Worm (Caenorhabditis elegans): Measurements from ENCODE around the gene malt-1.

Gene malt-1

DNA sequence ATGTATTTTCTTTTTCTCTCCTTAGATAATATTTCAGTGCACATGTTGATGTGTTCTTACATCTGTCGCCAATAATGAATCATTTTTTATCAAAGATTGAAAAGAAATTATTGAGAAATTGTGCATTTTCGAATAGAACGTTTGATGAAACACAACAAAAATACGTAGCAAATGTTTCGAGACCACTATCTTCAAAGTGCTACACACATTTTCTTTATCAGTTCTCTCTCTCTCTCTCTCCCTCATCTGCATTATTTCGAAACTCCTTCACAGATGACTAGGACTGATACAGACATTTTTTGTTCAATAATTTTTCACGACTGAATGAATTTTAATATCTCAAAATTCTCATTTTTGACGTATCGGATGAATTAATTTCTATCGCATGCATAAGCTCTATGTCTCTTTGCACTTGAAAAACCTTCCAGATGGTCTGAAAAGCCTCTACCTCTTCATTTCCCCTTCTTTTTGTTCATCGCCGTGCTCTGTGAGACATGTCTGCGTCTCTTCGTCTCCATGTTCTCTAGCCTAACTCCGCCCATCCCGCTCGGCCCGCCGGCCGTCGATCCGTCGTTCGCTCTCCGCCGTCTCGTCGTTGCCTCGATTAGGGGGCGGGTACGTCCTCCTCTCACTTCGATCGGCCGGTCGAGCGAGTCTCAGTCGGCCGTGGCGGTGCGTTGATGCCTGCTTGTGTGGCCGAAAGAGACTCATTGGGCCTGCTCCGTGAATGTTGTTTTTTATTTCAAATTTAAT lies 7.6 kb downstream of the malt-1 start:
- no peak for TF ChIP-seq nhr-12 (tag; optimal IDR thresholded peaks at IDR 0.05)
- peak; percentile 92 for TF ChIP-seq lin-39 (tag; optimal IDR thresholded peaks at IDR 0.05)
- TF ChIP-seq hmg-11 (tag; optimal IDR thresholded peaks at IDR 0.05), result peak; percentile 49
- no peak for TF ChIP-seq ceh-9 (tag; optimal IDR thresholded peaks at IDR 0.05)
- TF ChIP-seq elt-2 (tag; optimal IDR thresholded peaks at IDR 0.05), result peak; percentile 70
- TF ChIP-seq ztf-4 (tag; optimal IDR thresholded peaks at IDR 0.05), result no peak
- no peak for TF ChIP-seq elt-3 (tag; optimal IDR thresholded peaks at IDR 0.05)
- TF ChIP-seq zag-1 (tag; optimal IDR thresholded peaks at IDR 0.05), result no peak
- TF ChIP-seq nfya-1 (tag; optimal IDR thresholded peaks at IDR 0.05; ENCODE audit: insufficient read depth), result peak; percentile 57
- TF ChIP-seq unc-39 (tag; optimal IDR thresholded peaks at IDR 0.05), result no peak
- no peak for TF ChIP-seq skn-1 (tag; optimal IDR thresholded peaks at IDR 0.05)
- no peak for TF ChIP-seq daf-12 (tag; optimal IDR thresholded peaks at IDR 0.05)
- no peak for TF ChIP-seq ztf-11 (tag; optimal IDR thresholded peaks at IDR 0.05)
- TF ChIP-seq pqm-1 (tag; optimal IDR thresholded peaks at IDR 0.05), result peak; percentile 11
- no peak for TF ChIP-seq snpc-4 (tag; optimal IDR thresholded peaks at IDR 0.05)

- TF ChIP-seq mml-1 (tag; optimal IDR thresholded peaks at IDR 0.05), result no peak
- peak; percentile 22 for TF ChIP-seq nhr-11 (tag; optimal IDR thresholded peaks at IDR 0.05)
Measured at ce11 chrII:6941520-6941919, 9.6 kb downstream of the malt-1 start.

DNA sequence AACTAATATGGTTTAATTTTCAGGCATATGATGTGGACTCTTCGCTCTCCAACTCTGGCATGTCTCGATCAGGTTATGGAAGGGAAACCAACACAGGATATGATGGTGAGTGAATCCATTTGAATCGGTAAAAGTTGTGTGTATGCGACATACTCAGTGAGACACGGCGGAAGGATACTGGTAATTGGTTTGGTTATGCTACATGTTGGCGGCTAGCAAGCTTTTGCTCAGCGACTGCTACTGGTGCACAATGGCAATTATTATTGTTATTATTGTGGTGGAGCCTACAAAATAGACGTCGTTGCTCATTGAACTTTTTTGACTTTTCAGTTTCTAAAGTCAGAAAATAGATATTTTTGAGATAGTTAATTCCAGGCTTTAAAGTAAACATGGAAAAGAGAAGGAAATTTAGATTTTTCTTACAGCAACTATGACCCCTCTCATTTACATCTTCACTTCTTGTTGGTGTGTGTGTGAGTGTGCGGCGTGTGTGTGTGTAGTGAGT lies 10.3 kb downstream of the malt-1 start:
- TF ChIP-seq nhr-11 (tag; optimal IDR thresholded peaks at IDR 0.05) (peak; percentile 44), pqm-1 (tag; optimal IDR thresholded peaks at IDR 0.05) (no peak), fos-1 (tag; optimal IDR thresholded peaks at IDR 0.05) (no peak), nhr-43 (tag; optimal IDR thresholded peaks at IDR 0.05; ENCODE audit: poor library complexity, severe bottlenecking) (no peak), snpc-4 (tag; optimal IDR thresholded peaks at IDR 0.05) (no peak), egl-5 (tag; optimal IDR thresholded peaks at IDR 0.05) (peak; percentile 42)

DNA sequence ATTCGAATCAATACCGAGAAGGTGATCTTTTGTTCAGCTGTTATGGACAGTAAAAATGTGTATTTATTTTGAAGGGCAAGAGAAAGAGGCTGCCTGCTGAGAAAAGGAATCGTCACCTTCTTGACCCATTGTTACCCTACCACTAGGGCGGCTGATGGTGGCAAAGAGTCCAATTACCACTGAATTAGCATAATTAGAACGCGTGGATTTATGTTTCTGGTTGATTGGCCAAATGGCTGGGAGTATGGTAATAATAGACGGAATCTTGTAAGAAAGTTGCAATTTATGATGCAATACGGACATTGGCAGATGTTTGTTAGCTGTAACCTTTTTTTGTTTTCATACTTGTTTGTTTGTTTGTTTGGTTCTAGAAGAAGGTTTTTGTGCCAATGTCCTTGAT lies 11.2 kb downstream of the malt-1 start:
- TF ChIP-seq aly-2 (tag; optimal IDR thresholded peaks at IDR 0.05), result no peak

DNA sequence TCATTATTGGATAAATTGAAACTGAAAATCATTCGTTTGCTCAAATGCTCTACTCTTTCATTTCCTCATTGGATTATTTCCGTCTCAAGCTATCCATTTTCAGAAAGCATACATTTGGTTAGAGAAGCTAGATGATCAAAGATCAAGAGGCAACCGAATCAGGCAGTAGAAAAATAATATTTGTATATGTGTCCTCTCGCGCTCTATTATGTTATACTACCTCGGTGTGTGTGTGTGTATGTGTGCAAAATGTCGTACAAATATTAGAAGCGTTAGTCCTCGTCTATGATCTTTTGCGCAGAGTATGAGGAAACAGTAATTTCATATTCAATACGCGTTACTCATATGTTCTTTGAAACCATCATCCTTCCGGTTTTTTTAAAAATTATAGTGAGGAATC lies 14.0 kb downstream of the malt-1 start:
- TF ChIP-seq ceh-28 (tag; optimal IDR thresholded peaks at IDR 0.05), result peak; percentile 2
- TF ChIP-seq ceh-16 (tag; optimal IDR thresholded peaks at IDR 0.05), result no peak
- no peak for TF ChIP-seq nhr-76 (tag; optimal IDR thresholded peaks at IDR 0.05)
- no peak for TF ChIP-seq ceh-82 (tag; optimal IDR thresholded peaks at IDR 0.05)
- no peak for TF ChIP-seq R02D3.7 (tag; optimal IDR thresholded peaks at IDR 0.05)
- no peak for TF ChIP-seq tbx-2 (tag; optimal IDR thresholded peaks at IDR 0.05)
- peak; percentile 74 for TF ChIP-seq pha-4 (tag; optimal IDR thresholded peaks at IDR 0.05)

DNA sequence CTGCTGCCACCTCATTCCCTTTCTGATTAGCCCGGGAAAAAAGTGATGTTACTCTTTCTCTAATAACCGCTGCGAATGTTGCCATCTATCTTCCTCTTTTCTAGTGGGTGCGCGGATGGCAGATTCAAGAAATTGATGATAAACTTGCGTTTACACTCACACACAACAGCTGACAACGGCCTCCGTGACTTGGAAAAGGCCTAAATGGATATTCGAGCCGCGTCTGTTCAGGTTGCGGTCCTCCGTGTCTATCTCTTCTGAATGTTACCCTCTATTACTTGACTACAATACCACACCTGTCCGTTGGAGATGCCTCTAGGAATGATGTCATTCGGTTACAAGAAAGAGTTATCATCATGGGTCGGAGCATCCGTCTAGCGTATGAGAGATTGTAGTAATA lies 14.6 kb downstream of the malt-1 start:
- no peak for TF ChIP-seq pha-4 (tag; optimal IDR thresholded peaks at IDR 0.05)
- TF ChIP-seq pqm-1 (tag; optimal IDR thresholded peaks at IDR 0.05), result peak; percentile 9
- TF ChIP-seq ceh-16 (tag; optimal IDR thresholded peaks at IDR 0.05), result no peak

DNA sequence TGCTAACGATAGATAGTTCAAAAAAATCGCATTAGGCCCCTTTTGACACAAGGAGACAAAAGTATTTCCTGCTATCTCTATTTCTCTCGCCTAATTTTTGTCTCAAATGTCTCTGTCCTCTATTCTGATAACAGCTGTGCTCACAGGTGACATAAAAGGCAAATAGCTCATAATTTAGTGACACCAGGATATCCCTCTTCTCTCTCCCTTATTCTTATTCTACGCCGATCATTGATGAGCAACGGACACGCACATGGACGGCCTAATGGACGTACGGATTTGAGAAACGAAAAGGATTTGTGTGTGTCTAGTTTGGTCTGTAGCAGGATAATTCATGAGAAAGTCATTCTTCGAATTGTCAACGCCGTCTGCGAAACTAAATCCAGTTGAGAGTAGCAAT lies 15.1 kb downstream of the malt-1 start:
- TF ChIP-seq snpc-4 (tag; optimal IDR thresholded peaks at IDR 0.05) (no peak), ztf-4 (tag; optimal IDR thresholded peaks at IDR 0.05) (no peak), fkh-10 (GFP tag; optimal IDR thresholded peaks at IDR 0.05) (no peak), aly-2 (tag; optimal IDR thresholded peaks at IDR 0.05) (no peak), pha-4 (tag; optimal IDR thresholded peaks at IDR 0.05) (no peak), nfya-1 (tag; optimal IDR thresholded peaks at IDR 0.05; ENCODE audit: insufficient read depth) (no peak), pqm-1 (tag; optimal IDR thresholded peaks at IDR 0.05) (no peak), mml-1 (tag; optimal IDR thresholded peaks at IDR 0.05) (no peak), nhr-11 (tag; optimal IDR thresholded peaks at IDR 0.05) (no peak), ceh-9 (tag; optimal IDR thresholded peaks at IDR 0.05) (no peak), ceh-28 (tag; optimal IDR thresholded peaks at IDR 0.05) (no peak), unc-39 (tag; optimal IDR thresholded peaks at IDR 0.05) (no peak), nhr-23 (tag; optimal IDR thresholded peaks at IDR 0.05) (no peak), skn-1 (tag; optimal IDR thresholded peaks at IDR 0.05) (no peak), lin-15B (tag; optimal IDR thresholded peaks at IDR 0.05) (no peak)
